Fruit fly (Drosophila melanogaster): ENCODE data around the gene CG15347.

DNA sequence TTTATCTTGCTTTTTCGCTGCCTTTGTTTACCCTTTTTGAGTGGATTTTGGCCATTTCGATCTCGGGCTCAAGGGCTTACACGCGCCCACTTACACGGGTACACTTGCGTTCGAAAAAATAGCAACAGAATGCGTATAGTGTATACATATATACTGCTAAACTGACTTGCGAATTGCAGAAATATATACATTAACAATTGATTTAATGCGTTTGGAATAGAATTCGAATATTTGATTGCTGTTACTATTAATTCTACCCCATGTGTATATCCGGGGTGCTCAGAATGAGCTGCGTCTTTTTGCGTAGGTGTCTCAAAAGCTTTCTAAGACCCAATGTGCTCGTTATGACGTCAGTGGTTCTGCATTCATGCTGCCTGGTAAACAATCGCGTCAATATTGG lies 32.8 kb upstream of the CG15347 start:
- TF ChIP-seq usp (GFP tag; optimal IDR thresholded peaks at IDR 0.05), result no peak
- TF ChIP-seq psq (optimal IDR thresholded peaks at IDR 0.05), result no peak
- no peak for TF ChIP-seq CG8478 (optimal IDR thresholded peaks at IDR 0.05)
- no peak for TF ChIP-seq pan (optimal IDR thresholded peaks at IDR 0.05)
- no peak for TF ChIP-seq EcR (GFP tag; optimal IDR thresholded peaks at IDR 0.05)
